Worm (Caenorhabditis elegans): Measurements from ENCODE around the gene B0524.3.

DNA sequence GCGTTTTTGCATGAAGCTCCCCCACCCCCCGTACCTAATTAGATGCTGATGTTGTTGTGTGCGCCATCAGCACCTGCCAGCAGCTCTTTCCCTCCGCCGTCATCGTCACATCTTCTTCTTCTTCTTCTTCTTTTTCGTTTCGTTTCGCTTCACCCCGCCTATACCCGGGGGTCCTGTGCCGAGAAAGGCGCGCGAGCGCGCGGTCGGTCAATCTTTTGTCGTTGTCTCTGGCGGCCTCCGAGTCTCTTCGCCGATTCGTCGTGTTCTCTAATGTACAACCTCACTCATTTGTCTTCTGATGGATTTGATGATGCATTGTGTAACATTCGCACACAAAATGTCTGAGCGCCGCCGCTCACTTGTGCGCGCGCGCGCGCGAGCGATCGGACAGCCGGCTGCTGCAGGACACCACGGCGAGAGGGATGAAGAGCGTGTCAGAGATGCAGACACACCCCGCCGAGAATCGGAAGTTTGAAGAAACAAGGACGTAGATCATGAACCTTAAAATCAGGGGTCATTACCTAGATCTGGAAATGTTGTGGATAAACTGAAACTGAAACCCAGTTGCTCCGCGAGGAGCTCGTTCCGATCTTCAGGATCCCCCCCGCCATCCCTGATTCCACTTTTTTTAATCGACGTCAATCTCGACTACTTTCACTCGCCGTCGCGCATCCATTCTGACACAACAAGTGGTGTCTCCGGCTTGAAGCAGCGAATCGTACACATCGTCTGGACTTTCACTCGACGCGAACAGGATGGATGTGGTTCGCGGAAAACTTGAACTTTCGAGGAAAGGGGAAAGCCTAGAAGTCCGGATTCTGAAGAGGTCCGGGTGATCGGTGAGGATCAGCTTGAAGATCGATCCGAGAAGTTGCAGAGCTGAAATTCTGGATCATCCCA lies 36.2 kb downstream of the B0524.3 start:
- no peak for TF ChIP-seq snpc-1.1 (tag; optimal IDR thresholded peaks at IDR 0.05; ENCODE audit: insufficient read depth)
- TF ChIP-seq ceh-27 (GFP tag; optimal IDR thresholded peaks at IDR 0.05) = peak; percentile 93
- no peak for TF ChIP-seq B0261.1 (tag; optimal IDR thresholded peaks at IDR 0.05)
- peak; percentile 68 for TF ChIP-seq hmg-1.2 (GFP tag; IDR thresholded peaks at IDR 0.05)
- TF ChIP-seq efl-1 (GFP tag; optimal IDR thresholded peaks at IDR 0.05) = no peak
- peak; percentile 89 for TF ChIP-seq K11D2.4 (GFP tag; IDR thresholded peaks at IDR 0.05)
- peak; percentile 76 for TF ChIP-seq ztf-3 (GFP tag; optimal IDR thresholded peaks at IDR 0.05)
- no peak for TF ChIP-seq nfya-1 (tag; optimal IDR thresholded peaks at IDR 0.05; ENCODE audit: borderline replicate concordance, insufficient read depth)
- no peak for TF ChIP-seq nfya-2 (GFP tag; IDR thresholded peaks at IDR 0.05)
